Worm (Caenorhabditis elegans) whole organism, L4 larva: ENCODE results near the gene VW02B12L.2.

Source experiments
- D1046.2 ChIP-seq: fragments of 200-800 bp; sonication (Bioruptor generic); IDR thresholded peaks from 2 replicates; pipeline ENCODE4 v1.3.6; 2022; ENCODE audit warnings: missing genetic modification characterization, missing compliant biosample characterization
- R02D3.7 ChIP-seq: fragments of 150-350 bp; sonication (generic microtip); optimal IDR thresholded peaks from 3 replicates; lab custom pipeline; 2014; ENCODE audit warnings: missing biosample characterization, missing genetic modification characterization
- T20F7.1 ChIP-seq: fragments of 200-800 bp; sonication (Bioruptor generic); optimal IDR thresholded peaks from 2 replicates; lab custom pipeline; 2018; ENCODE audit warnings: mild to moderate bottlenecking, missing genetic modification characterization, missing compliant biosample characterization
- Y48G9A.11 ChIP-seq: fragments of 200-800 bp; sonication (Bioruptor generic); IDR thresholded peaks from 2 replicates; pipeline ENCODE4 v1.3.6; 2022; ENCODE audit warnings: missing genetic modification reagents, missing genetic modification characterization, missing compliant biosample characterization
- Y75B8A.6 ChIP-seq: fragments of 200-800 bp; sonication (Bioruptor generic); IDR thresholded peaks from 2 replicates; pipeline ENCODE4 v1.3.6; 2022; ENCODE audit warnings: missing genetic modification reagents, missing genetic modification characterization, missing compliant biosample characterization
- aha-1 ChIP-seq: fragments of 150-350 bp; peaks from one replicate; lab custom pipeline; 2014; ENCODE audit warnings: missing biosample characterization, missing genetic modification characterization
- ama-1 ChIP-seq: fragments of 150-350 bp; optimal IDR thresholded peaks from 2 replicates; lab custom pipeline; 2014; ENCODE audit warnings: inconsistent platforms, mixed read lengths
- attf-4 ChIP-seq: sonication (generic microtip); optimal IDR thresholded peaks from 3 replicates; lab custom pipeline; 2017; ENCODE audit warnings: missing biosample characterization, missing genetic modification characterization
- ceh-32 ChIP-seq: sonication (generic microtip); optimal IDR thresholded peaks from 2 replicates; lab custom pipeline; 2016; ENCODE audit warnings: mild to moderate bottlenecking, missing genetic modification characterization, missing compliant biosample characterization; ENCODE audit not compliant: poor library complexity
- ces-1 ChIP-seq: fragments of 150-350 bp; sonication (generic microtip); optimal IDR thresholded peaks from 4 replicates; lab custom pipeline; 2014; ENCODE audit warnings: missing biosample characterization, missing genetic modification reagents, missing genetic modification characterization
- daf-12 ChIP-seq: fragments of 150-350 bp; optimal IDR thresholded peaks from 2 replicates; lab custom pipeline; 2014; ENCODE audit warnings: missing biosample characterization, missing genetic modification reagents, missing genetic modification characterization
- daf-16 ChIP-seq, 3 experiments: sonication (generic microtip); optimal IDR thresholded peaks; 2 replicates each; lab custom pipeline; 2016 to 2017; ENCODE audit warnings: missing genetic modification characterization in 3 of 3, missing genetic modification reagents in 3 of 3, mild to moderate bottlenecking in 2 of 3, missing compliant biosample characterization in 2 of 3, missing biosample characterization in 1 of 3, moderate library complexity in 1 of 3
- daf-19 ChIP-seq: fragments of 200-800 bp; sonication (Bioruptor generic); conservative IDR thresholded peaks from 2 replicates; pipeline ENCODE4 v1.3.6; 2022; ENCODE audit warnings: missing genetic modification characterization, missing compliant biosample characterization
- dmd-6 ChIP-seq: fragments of 200-800 bp; sonication (Bioruptor generic); IDR thresholded peaks from 2 replicates; pipeline ENCODE4 v1.3.6; 2022; ENCODE audit warnings: missing genetic modification reagents, missing genetic modification characterization, missing compliant biosample characterization
- dpl-1 ChIP-seq: fragments of 150-350 bp; optimal IDR thresholded peaks from 2 replicates; lab custom pipeline; 2014; ENCODE audit warnings: missing biosample characterization, missing genetic modification reagents, missing genetic modification characterization
- dve-1 ChIP-seq: sonication (generic microtip); optimal IDR thresholded peaks from 2 replicates; lab custom pipeline; 2017; ENCODE audit warnings: antibody characterized with exemption, mild to moderate bottlenecking, missing genetic modification characterization, missing compliant biosample characterization; ENCODE audit not compliant: insufficient read depth
- egl-27 ChIP-seq: sonication (generic microtip); optimal IDR thresholded peaks from 3 replicates; lab custom pipeline; 2017; ENCODE audit warnings: missing biosample characterization, missing genetic modification reagents, missing genetic modification characterization
- egl-43 ChIP-seq: fragments of 200-800 bp; sonication (Bioruptor generic); IDR thresholded peaks from 2 replicates; pipeline ENCODE4 v1.3.6; 2022; ENCODE audit warnings: missing genetic modification reagents, missing genetic modification characterization, missing compliant biosample characterization
- fos-1 ChIP-seq: fragments of 150-350 bp; optimal IDR thresholded peaks from 2 replicates; lab custom pipeline; 2014; ENCODE audit warnings: missing biosample characterization, missing genetic modification characterization
- hlh-11 ChIP-seq: fragments of 200-800 bp; sonication (Bioruptor generic); optimal IDR thresholded peaks from 2 replicates; lab custom pipeline; 2018; ENCODE audit warnings: mild to moderate bottlenecking, missing genetic modification characterization, missing compliant biosample characterization
- hlh-30 ChIP-seq: sonication (generic microtip); optimal IDR thresholded peaks from 2 replicates; lab custom pipeline; 2017; ENCODE audit warnings: antibody characterized with exemption, mild to moderate bottlenecking, missing genetic modification characterization, missing compliant biosample characterization; ENCODE audit not compliant: insufficient read depth
- jun-1 ChIP-seq: fragments of 150-350 bp; optimal IDR thresholded peaks from 2 replicates; lab custom pipeline; 2014; ENCODE audit warnings: missing biosample characterization, missing genetic modification reagents, missing genetic modification characterization
- lim-7 ChIP-seq: fragments of 200-800 bp; sonication (Bioruptor generic); IDR thresholded peaks from 2 replicates; pipeline ENCODE4 v1.3.6; 2022; ENCODE audit warnings: missing genetic modification characterization, missing compliant biosample characterization
- lin-38 ChIP-seq: fragments of 200-800 bp; sonication (Bioruptor generic); IDR thresholded peaks from 2 replicates; pipeline ENCODE4 v1.3.6; 2022; ENCODE audit warnings: missing genetic modification reagents, missing genetic modification characterization, missing compliant biosample characterization
- lsy-2 ChIP-seq, 2 experiments: fragments of 150-350 bp in 1 of 2; sonication (generic microtip) in 1 of 2; optimal IDR thresholded peaks; 2 replicates each; lab custom pipeline; 2014 to 2017; ENCODE audit warnings: missing biosample characterization in 2 of 2, missing genetic modification characterization in 2 of 2
- mdl-1 ChIP-seq, 2 experiments: fragments of 150-350 bp in 1 of 2; sonication (generic microtip) in 1 of 2; optimal IDR thresholded peaks; 2 replicates each; lab custom pipeline; 2014 to 2017; ENCODE audit warnings: missing biosample characterization in 2 of 2, missing genetic modification characterization in 2 of 2
- mdt-29 ChIP-seq: fragments of 200-800 bp; sonication (Bioruptor generic); IDR thresholded peaks from 2 replicates; pipeline ENCODE4 v1.3.6; 2022; ENCODE audit warnings: missing genetic modification reagents, missing genetic modification characterization, missing compliant biosample characterization
- mes-2 ChIP-seq: sonication (generic microtip); optimal IDR thresholded peaks from 2 replicates; lab custom pipeline; 2016; ENCODE audit warnings: missing genotype, mild to moderate bottlenecking, missing genetic modification characterization, missing compliant biosample characterization; ENCODE audit not compliant: poor library complexity, severe bottlenecking
- mxl-2 ChIP-seq: fragments of 200-800 bp; sonication (Bioruptor generic); conservative IDR thresholded peaks from 2 replicates; pipeline ENCODE4 v1.3.6; 2022; ENCODE audit warnings: missing genetic modification reagents, missing genetic modification characterization, missing compliant biosample characterization
- nhr-11 ChIP-seq: fragments of 150-350 bp; optimal IDR thresholded peaks from 2 replicates; lab custom pipeline; 2014; ENCODE audit warnings: missing biosample characterization, missing genetic modification characterization
- nhr-237 ChIP-seq: sonication (generic microtip); optimal IDR thresholded peaks from 2 replicates; lab custom pipeline; 2017; ENCODE audit warnings: missing biosample characterization, missing genetic modification characterization
- nhr-28 ChIP-seq: fragments of 150-350 bp; optimal IDR thresholded peaks from 2 replicates; lab custom pipeline; 2014; ENCODE audit warnings: missing biosample characterization, missing genetic modification characterization
- nhr-6 ChIP-seq: fragments of 150-350 bp; optimal IDR thresholded peaks from 2 replicates; lab custom pipeline; 2014; ENCODE audit warnings: missing biosample characterization, missing genetic modification characterization
- nhr-76 ChIP-seq: fragments of 150-350 bp; optimal IDR thresholded peaks from 2 replicates; lab custom pipeline; 2014; ENCODE audit warnings: missing biosample characterization, missing genetic modification characterization
- rbr-2 ChIP-seq: sonication (generic microtip); optimal IDR thresholded peaks from 2 replicates; lab custom pipeline; 2016; ENCODE audit warnings: missing genotype, missing genetic modification characterization, missing compliant biosample characterization
- spr-1 ChIP-seq: sonication (generic microtip); optimal IDR thresholded peaks from 2 replicates; lab custom pipeline; 2016; ENCODE audit warnings: mild to moderate bottlenecking, missing genetic modification characterization, missing compliant biosample characterization
- spr-3 ChIP-seq: fragments of 200-800 bp; sonication (Bioruptor generic); optimal IDR thresholded peaks from 2 replicates; lab custom pipeline; 2018; ENCODE audit warnings: mild to moderate bottlenecking, missing genetic modification characterization, missing compliant biosample characterization
- unc-62 ChIP-seq, 3 experiments: fragments of 150-350 bp in 1 of 3; sonication (generic microtip); optimal IDR thresholded peaks in 2 of 3; peaks in 1 of 3; 1 replicate in 1 of 3; 2 replicates in 2 of 3; lab custom pipeline; 2014 to 2017; ENCODE audit warnings: missing biosample characterization in 3 of 3, missing genetic modification characterization in 3 of 3, missing genetic modification reagents in 3 of 3, missing genotype in 1 of 3
- zfp-2 ChIP-seq: sonication (generic microtip); optimal IDR thresholded peaks from 2 replicates; lab custom pipeline; 2016; ENCODE audit warnings: mild to moderate bottlenecking, missing genetic modification characterization, missing compliant biosample characterization
- zip-11 ChIP-seq: fragments of 200-800 bp; sonication (Bioruptor generic); IDR thresholded peaks from 2 replicates; pipeline ENCODE4 v1.3.6; 2022; ENCODE audit warnings: missing genetic modification characterization, missing compliant biosample characterization
- zip-2 ChIP-seq: fragments of 150-350 bp; optimal IDR thresholded peaks from 2 replicates; lab custom pipeline; 2014; ENCODE audit warnings: missing biosample characterization, missing genetic modification characterization
- ztf-11 ChIP-seq: fragments of 150-350 bp; optimal IDR thresholded peaks from 2 replicates; lab custom pipeline; 2014; ENCODE audit warnings: missing biosample characterization, missing genetic modification characterization

Gene VW02B12L.2

DNA sequence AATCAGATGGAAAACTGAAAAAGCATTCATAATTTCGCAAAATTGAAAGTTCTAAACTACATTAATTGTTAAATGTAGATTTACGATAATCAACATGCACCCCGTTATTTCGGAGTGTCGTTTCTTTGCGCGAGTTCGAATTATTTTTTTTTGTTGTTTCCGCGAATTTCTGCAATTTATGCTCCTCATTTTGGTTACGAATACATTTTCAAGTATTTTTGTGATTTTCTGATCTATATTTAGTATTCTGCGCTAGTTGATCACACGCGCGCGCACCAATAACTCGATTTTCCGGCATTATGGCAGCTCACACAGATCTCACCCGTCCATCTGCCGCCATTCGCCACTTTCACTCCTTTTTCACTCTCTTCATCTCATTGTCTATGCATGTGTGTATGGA, at the start of gene VW02B12L.2:
Gene VW02B12L.2 (minus strand): TSS at position 65 of the 400 bp plus-strand sequence.
- TF ChIP-seq ztf-11, result no peak
- TF ChIP-seq daf-16 (GFP tag; optimal IDR thresholded peaks at IDR 0.05; lab: Kevin White, UChicago), result no peak
- TF ChIP-seq daf-16 (tag; optimal IDR thresholded peaks at IDR 0.05; lab: Kevin White, UChicago), result peak; percentile 15
- no peak for TF ChIP-seq hlh-30
- TF ChIP-seq Y48G9A.11, result peak; percentile 45; the same call in 1 of the 2 replicates
- TF ChIP-seq mdl-1 (tag; optimal IDR thresholded peaks at IDR 0.05; lab: Kevin White, UChicago), result no peak
- peak; percentile 28 for TF ChIP-seq nhr-28 (tag; lab: Kevin White, UChicago)
- TF ChIP-seq zip-2 (tag; lab: Kevin White, UChicago), result no peak
- TF ChIP-seq lsy-2 (tag; optimal IDR thresholded peaks at IDR 0.05; lab: Kevin White, UChicago), result peak in 1 of 2 experiments; percentile 66
- TF ChIP-seq aha-1 (tag; lab: Kevin White, UChicago), result peak; percentile 25
- peak; percentile 94 for TF ChIP-seq T20F7.1
- peak; percentile 65 for TF ChIP-seq R02D3.7 (tag; lab: Kevin White, UChicago)
- TF ChIP-seq mes-2 (tag; lab: Kevin White, UChicago), result peak; percentile 14
- TF ChIP-seq dpl-1 (GFP tag; lab: Kevin White, UChicago), result peak; percentile 83
- TF ChIP-seq egl-27 (tag; lab: Kevin White, UChicago), result no peak

DNA sequence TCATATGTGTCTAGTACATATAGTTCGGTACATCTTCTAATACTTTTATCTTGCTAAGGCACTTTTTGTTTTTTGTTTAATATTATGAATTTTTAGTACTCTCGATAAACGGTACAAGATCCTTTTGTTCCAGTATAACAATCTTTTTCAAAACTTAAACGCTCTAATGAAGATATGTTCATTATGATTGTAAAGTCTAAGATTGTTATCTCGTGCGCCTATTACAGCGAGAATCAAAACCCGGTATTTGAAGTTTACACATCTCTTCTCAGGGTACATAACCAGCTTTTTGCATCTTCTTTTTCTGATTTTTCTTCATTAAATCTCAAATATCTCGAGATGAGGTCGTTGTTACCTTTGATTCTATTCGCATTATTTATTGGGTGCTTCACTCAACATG, 47.9 kb upstream of the VW02B12L.2 start, which contains the start of gene B0334.13:
Gene B0334.13 (plus strand): TSS at position 301 of the 400 bp plus-strand sequence.
- TF ChIP-seq rbr-2 (no peak), unc-62 (GFP tag; optimal IDR thresholded peaks at IDR 0.05 in 1 of 2; lab: Kevin White, UChicago) (peak in 1 of 2 experiments; percentile 21), unc-62 (tag; optimal IDR thresholded peaks at IDR 0.05; lab: Kevin White, UChicago) (no peak)

DNA sequence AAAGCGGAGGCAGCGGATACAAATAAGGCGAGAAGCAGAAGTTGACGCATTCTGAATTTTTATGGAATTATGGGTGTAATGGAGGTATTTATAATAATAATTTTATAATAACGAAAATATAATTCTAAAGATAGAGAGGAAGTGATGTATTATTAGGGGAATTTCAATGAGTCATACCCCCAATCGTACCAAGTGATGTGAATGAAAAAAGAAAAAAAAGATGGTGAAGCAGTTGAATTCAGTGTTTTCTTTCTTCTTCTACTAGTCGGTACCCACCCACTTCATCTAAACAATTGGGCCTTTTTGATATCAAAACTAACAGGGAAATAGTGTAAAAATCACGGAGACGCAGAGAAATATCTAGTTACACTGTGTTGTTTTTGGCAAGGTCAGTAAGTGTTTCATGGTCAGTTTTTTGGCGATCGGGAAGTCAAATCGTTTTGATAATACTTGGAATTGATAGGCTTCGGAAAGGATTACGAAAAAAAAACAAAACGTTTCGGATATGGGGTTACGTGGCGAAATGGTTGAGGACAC, 46.6 kb upstream of the VW02B12L.2 start, which contains the start of gene ttr-18:
Gene ttr-18 (minus strand): TSS at position 51 of the 537 bp plus-strand sequence.
- TF ChIP-seq attf-4 (tag; lab: Kevin White, UChicago) (no peak), dve-1 (peak; percentile 12)

DNA sequence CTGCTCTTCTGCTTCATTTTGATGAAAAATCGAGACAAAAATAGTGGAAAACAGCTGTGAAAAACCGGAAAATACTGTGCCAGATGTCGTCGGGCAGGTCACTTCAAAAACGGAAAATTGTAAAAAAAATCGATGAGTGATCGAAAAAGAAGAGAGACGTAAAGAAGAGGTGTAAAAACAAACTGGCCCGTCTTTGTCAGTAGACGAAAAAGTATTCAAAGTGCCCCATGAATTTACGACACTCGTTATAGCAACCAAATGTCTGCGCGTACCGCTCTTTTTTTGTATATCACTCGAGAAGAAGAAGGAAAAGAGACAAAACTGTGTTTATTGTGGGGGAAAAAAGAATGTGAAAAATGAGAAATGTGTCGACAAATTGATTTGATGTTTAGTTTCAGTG, 45.1 kb upstream of the VW02B12L.2 start, which contains the start of gene twk-5:
Gene twk-5 (minus strand): TSS at position 101 of the 400 bp plus-strand sequence.
- TF ChIP-seq ama-1, result peak; percentile 73
- TF ChIP-seq fos-1, result no peak

DNA sequence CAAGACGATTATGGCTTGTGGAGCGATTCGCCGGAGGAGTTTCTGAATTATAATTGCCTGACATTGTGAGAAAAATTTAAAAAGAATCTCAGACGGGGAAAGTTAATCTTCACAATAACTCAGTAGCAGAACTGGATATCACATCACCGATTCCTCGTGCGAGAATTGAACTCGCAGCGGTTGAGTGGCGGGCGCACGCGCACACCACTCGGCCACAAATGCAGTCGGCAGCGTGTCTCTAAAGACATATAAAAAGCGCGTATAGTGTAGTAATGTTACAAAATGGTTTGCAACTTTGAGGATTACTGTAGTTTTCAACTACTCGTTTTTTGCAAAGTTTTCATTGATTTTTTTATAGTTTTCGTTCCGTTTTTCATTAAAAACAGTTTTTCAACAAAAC, 44.5 kb upstream of the VW02B12L.2 start:
- TF ChIP-seq mdt-29 (GFP tag; lab: Robert Waterston, UW) (peak; percentile 87), rbr-2 (peak; percentile 87), nhr-11 (tag; lab: Kevin White, UChicago) (no peak), lim-7 (GFP tag; lab: Robert Waterston, UW) (peak; percentile 100), D1046.2 (peak; percentile 95), jun-1 (peak; percentile 8), hlh-30 (no peak), attf-4 (tag; lab: Kevin White, UChicago) (no peak), zip-2 (tag; lab: Kevin White, UChicago) (peak; percentile 51), spr-1 (tag; lab: Kevin White, UChicago) (peak; percentile 89), Y75B8A.6 (GFP tag; lab: Robert Waterston, UW) (peak; percentile 87), zfp-2 (tag; lab: Kevin White, UChicago) (peak; percentile 70), mxl-2 (GFP tag; lab: Robert Waterston, UW) (peak; percentile 75), ces-1 (no peak), lin-38 (GFP tag; lab: Robert Waterston, UW) (peak; percentile 88), T20F7.1 (no peak), dmd-6 (GFP tag; lab: Robert Waterston, UW) (peak; percentile 72), ceh-32 (tag; lab: Kevin White, UChicago) (no peak), zip-11 (GFP tag; lab: Robert Waterston, UW) (peak; percentile 91), hlh-11 (tag; lab: Kevin White, UChicago) (peak; percentile 73), nhr-76 (tag; lab: Kevin White, UChicago) (no peak), daf-19 (GFP tag; lab: Robert Waterston, UW) (peak; percentile 97), egl-43 (GFP tag; lab: Robert Waterston, UW) (peak; percentile 99), daf-12 (tag; lab: Kevin White, UChicago) (no peak), spr-3 (peak; percentile 87), dpl-1 (GFP tag; lab: Kevin White, UChicago) (peak; percentile 46), nhr-6 (no peak), nhr-237 (tag; lab: Kevin White, UChicago) (no peak)
